Fruit fly (Drosophila melanogaster): ENCODE measurements around the gene CG12991.

DNA sequence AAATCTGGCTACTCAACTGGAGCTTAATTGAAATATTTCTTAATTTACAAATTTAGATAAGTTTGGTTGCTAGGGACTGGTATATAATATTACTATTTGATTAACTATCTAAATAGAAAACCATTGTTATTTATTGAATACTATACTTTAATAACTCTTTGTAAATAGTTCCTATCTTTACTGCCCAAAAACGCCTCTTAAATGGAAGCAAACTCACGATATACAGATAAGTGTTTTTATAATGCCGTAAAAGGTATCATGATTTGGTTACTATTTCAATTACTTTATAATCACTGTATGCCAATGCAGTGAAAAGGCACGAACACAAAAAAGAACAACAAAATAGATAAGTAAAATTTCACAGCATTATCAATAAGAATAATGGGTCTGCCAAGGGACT is 46.2 kb downstream of the CG12991 start:
- TF ChIP-seq mld (GFP tag; IDR thresholded peaks at IDR 0.05; ENCODE audit: partially characterized antibody) (no peak), CG12236 (GFP tag; optimal IDR thresholded peaks at IDR 0.05) (no peak), unc-4 (GFP tag; IDR thresholded peaks at IDR 0.05; ENCODE audit: partially characterized antibody) (no peak), Spps (tag; optimal IDR thresholded peaks at IDR 0.05) (no peak), Dek (tag; optimal IDR thresholded peaks at IDR 0.05) (no peak), HLHmδ (GFP tag; optimal IDR thresholded peaks at IDR 0.05) (no peak), dpn (GFP tag; optimal IDR thresholded peaks at IDR 0.05) (no peak), pan (optimal IDR thresholded peaks at IDR 0.05) (no peak), pan (GFP tag; optimal IDR thresholded peaks at IDR 0.05 in 1 of 2, IDR thresholded peaks at IDR 0.05 in 1 of 2) (no peak), dysf (GFP tag; IDR thresholded peaks at IDR 0.05) (no peak), CG18011 (GFP tag; optimal IDR thresholded peaks at IDR 0.05) (no peak), danr (GFP tag; IDR thresholded peaks at IDR 0.05) (no peak), CG33213 (GFP tag; optimal IDR thresholded peaks at IDR 0.05) (no peak)

Data from whole organism, embryonic.